Worm (Caenorhabditis elegans) whole organism, L3 larva: ENCODE data around the gene col-12.

Source experiments
- R02D3.7 ChIP-seq: fragments of 150-350 bp; optimal IDR thresholded peaks from 2 replicates; lab custom pipeline; 2014; ENCODE audit warnings: missing biosample characterization, missing genetic modification characterization
- ZK546.5 ChIP-seq: sonication (generic microtip); optimal IDR thresholded peaks from 2 replicates; lab custom pipeline; 2017; ENCODE audit warnings: missing biosample characterization, missing genetic modification characterization
- aly-2 ChIP-seq: fragments of 150-350 bp; optimal IDR thresholded peaks from 2 replicates; lab custom pipeline; 2014; ENCODE audit warnings: missing biosample characterization, missing genetic modification characterization
- ama-1 ChIP-seq: fragments of 150-350 bp; optimal IDR thresholded peaks from 2 replicates; lab custom pipeline; 2018
- ceh-16 ChIP-seq: sonication (generic microtip); optimal IDR thresholded peaks from 2 replicates; lab custom pipeline; 2017; ENCODE audit warnings: missing biosample characterization, missing genetic modification characterization
- ceh-28 ChIP-seq: fragments of 150-350 bp; optimal IDR thresholded peaks from 2 replicates; lab custom pipeline; 2014; ENCODE audit warnings: missing biosample characterization, missing genetic modification reagents, missing genetic modification characterization
- ceh-82 ChIP-seq: fragments of 150-350 bp; optimal IDR thresholded peaks from 2 replicates; lab custom pipeline; 2014; ENCODE audit warnings: missing biosample characterization, missing genetic modification characterization
- ceh-9 ChIP-seq: sonication (generic microtip); optimal IDR thresholded peaks from 2 replicates; lab custom pipeline; 2018; ENCODE audit warnings: missing biosample characterization, missing genetic modification characterization
- daf-12 ChIP-seq: fragments of 150-350 bp; optimal IDR thresholded peaks from 2 replicates; lab custom pipeline; 2014; ENCODE audit warnings: missing biosample characterization, missing genetic modification reagents, missing genetic modification characterization
- egl-27 ChIP-seq: sonication (generic microtip); optimal IDR thresholded peaks from 4 replicates; lab custom pipeline; 2017; ENCODE audit warnings: missing biosample characterization, missing genetic modification reagents, missing genetic modification characterization
- egl-5 ChIP-seq: fragments of 150-350 bp; optimal IDR thresholded peaks from 2 replicates; lab custom pipeline; 2017; ENCODE audit warnings: missing biosample characterization, missing genetic modification reagents, missing genetic modification characterization, inconsistent platforms
- elt-1 ChIP-seq: fragments of 150-350 bp; optimal IDR thresholded peaks from 2 replicates; lab custom pipeline; 2014; ENCODE audit warnings: missing biosample characterization, missing genetic modification characterization
- elt-2 ChIP-seq: sonication (generic microtip); optimal IDR thresholded peaks from 2 replicates; lab custom pipeline; 2016; ENCODE audit warnings: missing genetic modification reagents, mild to moderate bottlenecking, missing genetic modification characterization, missing compliant biosample characterization
- elt-3 ChIP-seq, 3 experiments: fragments of 150-350 bp in 1 of 3; sonication (generic microtip) in 2 of 3; optimal IDR thresholded peaks; 2 replicates in 2 of 3; 4 replicates in 1 of 3; lab custom pipeline; 2014 to 2017; ENCODE audit warnings: missing biosample characterization in 3 of 3, missing genetic modification characterization in 3 of 3
- fkh-10 ChIP-seq: sonication (generic microtip); optimal IDR thresholded peaks from 2 replicates; lab custom pipeline; 2017; ENCODE audit warnings: missing biosample characterization, missing genetic modification reagents, missing genetic modification characterization
- fkh-2 ChIP-seq: fragments of 150-350 bp; optimal IDR thresholded peaks from 2 replicates; lab custom pipeline; 2014; ENCODE audit warnings: missing biosample characterization, missing genetic modification reagents, missing genetic modification characterization
- fos-1 ChIP-seq: fragments of 150-350 bp; optimal IDR thresholded peaks from 2 replicates; lab custom pipeline; 2014; ENCODE audit warnings: missing biosample characterization, missing genetic modification characterization
- hmg-11 ChIP-seq: sonication (generic microtip); optimal IDR thresholded peaks from 2 replicates; lab custom pipeline; 2016; ENCODE audit warnings: missing genetic modification characterization, missing compliant biosample characterization
- jun-1 ChIP-seq: fragments of 150-350 bp; optimal IDR thresholded peaks from 2 replicates; lab custom pipeline; 2014; ENCODE audit warnings: missing biosample characterization, missing genetic modification reagents, missing genetic modification characterization
- lin-15B ChIP-seq: fragments of 150-350 bp; optimal IDR thresholded peaks from 2 replicates; lab custom pipeline; 2014; ENCODE audit warnings: missing biosample characterization, missing genetic modification characterization
- lin-39 ChIP-seq: fragments of 150-350 bp; optimal IDR thresholded peaks from 2 replicates; lab custom pipeline; 2018; ENCODE audit warnings: missing biosample characterization, missing genetic modification reagents, missing genetic modification characterization
- lsy-12 ChIP-seq: sonication (generic microtip); optimal IDR thresholded peaks from 2 replicates; lab custom pipeline; 2016; ENCODE audit warnings: mild to moderate bottlenecking, missing genetic modification characterization, missing compliant biosample characterization
- mdl-1 ChIP-seq: fragments of 150-350 bp; optimal IDR thresholded peaks from 2 replicates; lab custom pipeline; 2014; ENCODE audit warnings: missing biosample characterization, missing genetic modification characterization
- mml-1 ChIP-seq: fragments of 150-350 bp; sonication (generic microtip); optimal IDR thresholded peaks from 3 replicates; lab custom pipeline; 2014; ENCODE audit warnings: missing biosample characterization, missing genetic modification characterization
- nfya-1 ChIP-seq: sonication (generic microtip); optimal IDR thresholded peaks from 2 replicates; lab custom pipeline; 2017; ENCODE audit warnings: missing genetic modification characterization, mild to moderate bottlenecking, missing compliant biosample characterization, antibody characterized with exemption, moderate library complexity; ENCODE audit not compliant: insufficient read depth
- nhr-11 ChIP-seq: fragments of 150-350 bp; optimal IDR thresholded peaks from 2 replicates; lab custom pipeline; 2014; ENCODE audit warnings: missing biosample characterization, missing genetic modification characterization
- nhr-12 ChIP-seq: fragments of 150-350 bp; optimal IDR thresholded peaks from 2 replicates; lab custom pipeline; 2014; ENCODE audit warnings: missing biosample characterization, missing genetic modification characterization
- nhr-23 ChIP-seq: fragments of 150-350 bp; optimal IDR thresholded peaks from 2 replicates; lab custom pipeline; 2014; ENCODE audit warnings: missing biosample characterization, missing genetic modification reagents, missing genetic modification characterization
- nhr-237 ChIP-seq: fragments of 150-350 bp; optimal IDR thresholded peaks from 2 replicates; lab custom pipeline; 2014; ENCODE audit warnings: missing biosample characterization, missing genetic modification characterization
- nhr-25 ChIP-seq: sonication (generic microtip); optimal IDR thresholded peaks from 2 replicates; lab custom pipeline; 2017; ENCODE audit warnings: missing biosample characterization, missing genetic modification characterization
- nhr-28 ChIP-seq: fragments of 150-350 bp; optimal IDR thresholded peaks from 2 replicates; lab custom pipeline; 2014; ENCODE audit warnings: missing biosample characterization, missing genetic modification characterization
- nhr-43 ChIP-seq: sonication (generic microtip); optimal IDR thresholded peaks from 2 replicates; lab custom pipeline; 2016; ENCODE audit warnings: mild to moderate bottlenecking, missing genetic modification characterization, missing compliant biosample characterization; ENCODE audit not compliant: poor library complexity, severe bottlenecking
- nhr-67 ChIP-seq: fragments of 150-350 bp; optimal IDR thresholded peaks from 2 replicates; lab custom pipeline; 2014; ENCODE audit warnings: missing biosample characterization, missing genetic modification characterization
- nhr-76 ChIP-seq: fragments of 150-350 bp; sonication (generic microtip); optimal IDR thresholded peaks from 5 replicates; lab custom pipeline; 2014; ENCODE audit warnings: missing biosample characterization, missing genetic modification characterization
- nhr-77 ChIP-seq: fragments of 150-350 bp; optimal IDR thresholded peaks from 2 replicates; lab custom pipeline; 2014; ENCODE audit warnings: missing biosample characterization, missing genetic modification characterization
- pha-4 ChIP-seq: fragments of 150-350 bp; optimal IDR thresholded peaks from 2 replicates; lab custom pipeline; 2014; ENCODE audit warnings: missing biosample characterization, missing genetic modification reagents, missing genetic modification characterization
- pqm-1 ChIP-seq: fragments of 150-350 bp; optimal IDR thresholded peaks from 2 replicates; lab custom pipeline; 2017; ENCODE audit warnings: missing biosample characterization, missing genetic modification characterization, inconsistent platforms
- skn-1 ChIP-seq: fragments of 150-350 bp; optimal IDR thresholded peaks from 2 replicates; lab custom pipeline; 2014; ENCODE audit warnings: missing biosample characterization, missing genetic modification characterization
- snpc-4 ChIP-seq: fragments of 150-350 bp; optimal IDR thresholded peaks from 2 replicates; lab custom pipeline; 2014; ENCODE audit warnings: missing biosample characterization, missing genetic modification characterization
- tbx-2 ChIP-seq: sonication (generic microtip); optimal IDR thresholded peaks from 2 replicates; lab custom pipeline; 2016; ENCODE audit warnings: mild to moderate bottlenecking, missing genetic modification characterization, missing compliant biosample characterization
- unc-39 ChIP-seq: sonication (generic microtip); optimal IDR thresholded peaks from 4 replicates; lab custom pipeline; 2017; ENCODE audit warnings: missing biosample characterization, missing genetic modification characterization
- unc-62 ChIP-seq: fragments of 150-350 bp; sonication (generic microtip); optimal IDR thresholded peaks from 4 replicates; lab custom pipeline; 2014; ENCODE audit warnings: missing biosample characterization, missing genetic modification reagents, missing genetic modification characterization
- zag-1 ChIP-seq: fragments of 150-350 bp; optimal IDR thresholded peaks from 2 replicates; lab custom pipeline; 2014; ENCODE audit warnings: missing biosample characterization, missing genetic modification characterization
- ztf-11 ChIP-seq: fragments of 150-350 bp; optimal IDR thresholded peaks from 2 replicates; lab custom pipeline; 2014; ENCODE audit warnings: missing biosample characterization, missing genetic modification characterization
- ztf-4 ChIP-seq: fragments of 150-350 bp; optimal IDR thresholded peaks from 2 replicates; lab custom pipeline; 2014; ENCODE audit warnings: missing biosample characterization, missing genetic modification characterization

Gene col-12

DNA sequence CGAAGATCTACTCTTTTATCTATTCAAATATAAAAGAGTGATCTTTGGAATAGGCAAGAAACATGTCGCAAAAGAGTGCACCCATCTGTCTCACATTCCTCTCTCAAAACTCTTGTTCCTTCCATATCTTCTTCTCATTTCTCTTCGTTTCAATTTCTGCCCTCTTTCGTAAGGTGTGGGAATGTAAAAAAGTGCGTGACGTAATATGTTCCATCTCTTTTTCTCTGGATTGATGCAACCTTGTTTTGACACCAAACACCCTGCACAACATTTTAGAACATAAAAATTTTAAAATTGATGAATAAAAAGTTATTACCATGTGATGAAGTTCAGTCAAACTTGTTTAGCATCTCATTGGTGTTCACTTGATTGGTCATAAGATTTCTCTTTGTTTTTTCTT lies 42.1 kb upstream of the col-12 start:
- TF ChIP-seq nfya-1 (peak; percentile 20), jun-1 (tag; lab: Kevin White, UChicago) (no peak)

DNA sequence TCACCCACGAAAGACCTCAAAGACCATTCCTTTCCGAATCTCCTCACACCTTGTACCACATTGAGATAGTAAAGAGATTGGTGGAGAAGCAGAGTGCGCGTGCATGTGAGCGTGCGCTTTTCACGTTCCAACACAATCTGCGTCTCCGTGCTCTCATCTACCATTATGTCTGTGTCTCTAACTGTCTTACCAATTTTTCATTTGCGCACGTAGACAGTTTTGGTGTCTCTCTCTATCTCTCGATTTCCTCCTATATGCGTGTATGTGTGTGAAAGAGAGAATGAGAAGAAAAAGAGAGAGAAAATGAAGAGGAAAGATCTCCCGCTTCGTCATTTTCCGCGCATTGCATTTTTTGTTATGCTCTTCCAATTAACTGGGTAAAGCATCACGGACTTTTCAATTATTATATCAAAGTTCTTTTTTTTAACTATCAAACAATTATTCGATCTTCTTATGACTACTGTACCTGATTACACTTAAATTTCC lies 41.7 kb upstream of the col-12 start:
- TF ChIP-seq ceh-28 (tag; lab: Kevin White, UChicago) = peak; percentile 87
- TF ChIP-seq egl-5 (tag; lab: Kevin White, UChicago) = peak; percentile 85
- TF ChIP-seq mdl-1 (tag; lab: Kevin White, UChicago) = peak; percentile 98
- peak; percentile 79 for TF ChIP-seq fos-1 (tag; lab: Kevin White, UChicago)
- no peak for TF ChIP-seq ZK546.5
- peak; percentile 99 for TF ChIP-seq nhr-25 (tag; lab: Kevin White, UChicago)
- no peak for TF ChIP-seq nhr-67 (tag; lab: Kevin White, UChicago)
- peak; percentile 95 for TF ChIP-seq nfya-1
- peak; percentile 84 for TF ChIP-seq ztf-4 (tag; lab: Kevin White, UChicago)
- TF ChIP-seq egl-27 (tag; lab: Kevin White, UChicago) = peak; percentile 84
- TF ChIP-seq lsy-12 (tag; lab: Kevin White, UChicago) = peak; percentile 91
- TF ChIP-seq nhr-77 = no peak
- TF ChIP-seq ama-1 (lab: Kevin White, UChicago) = peak; percentile 82
- peak; percentile 70 for TF ChIP-seq snpc-4 (tag; lab: Kevin White, UChicago)
- peak; percentile 22 for TF ChIP-seq daf-12 (tag; lab: Kevin White, UChicago)
- TF ChIP-seq nhr-237 = no peak
- TF ChIP-seq unc-39 (tag; lab: Kevin White, UChicago) = no peak
- TF ChIP-seq pqm-1 (tag; lab: Kevin White, UChicago) = peak; percentile 96
- peak; percentile 73 for TF ChIP-seq lin-15B (tag; lab: Kevin White, UChicago)
- TF ChIP-seq nhr-11 (tag; lab: Kevin White, UChicago) = peak; percentile 92
- TF ChIP-seq fkh-2 (tag; lab: Kevin White, UChicago) = no peak
- no peak for TF ChIP-seq ztf-11
- peak; percentile 87 for TF ChIP-seq hmg-11 (tag; lab: Kevin White, UChicago)
- TF ChIP-seq ceh-9 (tag; lab: Kevin White, UChicago) = no peak
- peak; percentile 58 for TF ChIP-seq zag-1 (tag; lab: Kevin White, UChicago)
- peak; percentile 65 for TF ChIP-seq nhr-76 (tag; lab: Kevin White, UChicago)
- TF ChIP-seq ceh-16 (tag; lab: Kevin White, UChicago) = peak; percentile 28
- TF ChIP-seq nhr-23 (tag; lab: Kevin White, UChicago) = peak; percentile 96
- peak; percentile 53 for TF ChIP-seq ceh-82 (tag; lab: Kevin White, UChicago)
- TF ChIP-seq pha-4 (tag; lab: Kevin White, UChicago) = peak; percentile 99
- TF ChIP-seq unc-62 (GFP tag; lab: Kevin White, UChicago) = peak; percentile 86
- TF ChIP-seq R02D3.7 (tag; lab: Kevin White, UChicago) = peak; percentile 78
- peak; percentile 94 for TF ChIP-seq jun-1 (tag; lab: Kevin White, UChicago)
- peak; percentile 81 for TF ChIP-seq tbx-2
- no peak for TF ChIP-seq nhr-12 (tag; lab: Kevin White, UChicago)
- TF ChIP-seq nhr-28 (tag; lab: Kevin White, UChicago) = no peak
- TF ChIP-seq aly-2 (tag; lab: Kevin White, UChicago) = no peak
- peak; percentile 94 for TF ChIP-seq lin-39 (tag; lab: Kevin White, UChicago)
- TF ChIP-seq elt-2 (tag; lab: Kevin White, UChicago) = peak; percentile 85
- peak; percentile 44 for TF ChIP-seq skn-1
- peak; percentile 72 for TF ChIP-seq mml-1
- peak in 2 of 3 experiments; percentile 80 to 91 for TF ChIP-seq elt-3 (tag; optimal IDR thresholded peaks at IDR 0.05; lab: Kevin White, UChicago)
- peak; percentile 50 for TF ChIP-seq elt-1 (tag; lab: Kevin White, UChicago)
- TF ChIP-seq nhr-43 = peak; percentile 93
- TF ChIP-seq fkh-10 (GFP tag; lab: Kevin White, UChicago) = peak; percentile 89
- TF ChIP-seq, all 47 proteins: peak for 34
